Worm (Caenorhabditis elegans): ENCODE measurements around the gene F28H7.7.

DNA sequence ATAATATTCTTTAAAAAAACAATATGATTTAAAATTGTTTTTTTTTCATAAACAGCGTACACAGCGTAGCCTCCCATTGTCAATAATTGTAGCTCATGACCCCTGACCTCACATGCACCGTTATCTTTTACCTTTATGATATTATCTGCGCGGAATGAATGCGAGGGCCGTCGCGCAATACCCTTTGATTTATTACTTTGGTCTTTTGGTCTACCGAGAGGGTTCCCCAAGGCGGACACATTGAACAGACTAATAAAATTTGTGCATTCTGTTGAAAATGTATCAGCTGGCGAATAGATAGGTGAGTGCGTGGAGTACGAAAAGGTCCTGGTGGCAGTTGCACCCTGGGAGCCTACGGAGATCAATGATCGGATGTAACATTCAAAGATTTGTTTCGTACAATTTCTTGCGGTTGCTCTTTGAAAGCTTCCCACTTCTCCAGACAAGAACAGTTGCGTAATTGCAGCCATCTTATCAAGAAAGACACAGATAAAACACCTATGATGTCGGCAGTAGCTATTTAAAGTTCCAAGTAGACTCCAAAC is 33.6 kb downstream of the F28H7.7 start:
- TF ChIP-seq ceh-63 (GFP tag; optimal IDR thresholded peaks at IDR 0.05) (no peak), nhr-76 (tag; optimal IDR thresholded peaks at IDR 0.05) (no peak), nhr-85 (tag) (no peak), mdl-1 (tag; optimal IDR thresholded peaks at IDR 0.05) (no peak), nhr-77 (tag; optimal IDR thresholded peaks at IDR 0.05) (no peak), F16B12.6 (tag; optimal IDR thresholded peaks at IDR 0.05) (no peak), zag-1 (tag; optimal IDR thresholded peaks at IDR 0.05) (no peak)

Data from whole organism, L1 larva.